Fruit fly (Drosophila melanogaster) whole organism, wandering third instar larva: ENCODE measurements around the gene CG46309.

Source experiments
- Abd-B ChIP-seq: fragments of >200 bp; optimal IDR thresholded peaks from 2 replicates; lab custom pipeline; 2017; ENCODE audit warnings: missing biosample characterization, missing genetic modification characterization
- CG32264 ChIP-seq: fragments of 200-800 bp; sonication (Bioruptor generic); optimal IDR thresholded peaks from 2 replicates; lab custom pipeline; 2016; ENCODE audit warnings: missing biosample characterization, missing genetic modification characterization
- CG9705 ChIP-seq: fragments of 200-800 bp; sonication (Bioruptor generic); optimal IDR thresholded peaks from 2 replicates; lab custom pipeline; 2018; ENCODE audit warnings: missing biosample characterization, mild to moderate bottlenecking, missing genetic modification characterization
- CrebA ChIP-seq: fragments of 200-800 bp; sonication (Bioruptor generic); optimal IDR thresholded peaks from 2 replicates; lab custom pipeline; 2016; ENCODE audit warnings: missing biosample characterization, mild to moderate bottlenecking, missing genetic modification characterization, borderline replicate concordance
- Dfd ChIP-seq: fragments of >200 bp; optimal IDR thresholded peaks from 2 replicates; lab custom pipeline; 2017; ENCODE audit warnings: missing biosample characterization, missing genetic modification characterization
- Dif ChIP-seq: fragments of 200-275, 200-300 bp; sonication (Bioruptor generic); optimal IDR thresholded peaks from 2 replicates; lab custom pipeline; 2018; ENCODE audit warnings: missing biosample characterization, missing genetic modification characterization; ENCODE audit not compliant: partially characterized antibody
- GATAd ChIP-seq: sonication (Bioruptor generic); optimal IDR thresholded peaks from 2 replicates; lab custom pipeline; 2016; ENCODE audit warnings: missing biosample characterization, missing genetic modification characterization
- HLH106 ChIP-seq: fragments of 200-800 bp; optimal IDR thresholded peaks from 3 replicates; lab custom pipeline; 2019; ENCODE audit warnings: missing biosample characterization, mild to moderate bottlenecking, missing genetic modification characterization, moderate library complexity
- Hnf4 ChIP-seq: fragments of 200-800 bp; sonication (Bioruptor generic); optimal IDR thresholded peaks from 2 replicates; lab custom pipeline; 2016; ENCODE audit warnings: missing biosample characterization, mild to moderate bottlenecking, missing genetic modification characterization
- Hr78 ChIP-seq: fragments of >200 bp; optimal IDR thresholded peaks from 2 replicates; lab custom pipeline; 2017; ENCODE audit warnings: missing biosample characterization, missing genetic modification characterization
- Hr83 ChIP-seq: fragments of 200-300 bp; sonication (Bioruptor generic); optimal IDR thresholded peaks from 2 replicates; lab custom pipeline; 2016; ENCODE audit warnings: missing biosample characterization, mild to moderate bottlenecking, missing genetic modification characterization, moderate library complexity; ENCODE audit not compliant: poor library complexity, severe bottlenecking
- Jra ChIP-seq: sonication (Bioruptor generic); optimal IDR thresholded peaks from 2 replicates; lab custom pipeline; 2016; ENCODE audit warnings: missing biosample characterization, missing genetic modification characterization
- Mio ChIP-seq: sonication (Bioruptor generic); optimal IDR thresholded peaks from 2 replicates; lab custom pipeline; 2016; ENCODE audit warnings: missing biosample characterization, missing genetic modification characterization
- Myc ChIP-seq: fragments of >200 bp; optimal IDR thresholded peaks from 2 replicates; lab custom pipeline; 2017
- N ChIP-seq: fragments of >200 bp; optimal IDR thresholded peaks from 2 replicates; lab custom pipeline; 2018; ENCODE audit warnings: missing biosample characterization, missing external identifiers, missing genetic modification characterization
- Rel ChIP-seq, 2 experiments: fragments of 200-800 bp; sonication (Bioruptor generic) in 1 of 2; optimal IDR thresholded peaks; 2 replicates in 1 of 2; 3 replicates in 1 of 2; lab custom pipeline; 2016 to 2019; ENCODE audit warnings: mild to moderate bottlenecking in 2 of 2, missing biosample characterization in 2 of 2, missing genetic modification characterization in 2 of 2, moderate library complexity in 1 of 2
- Sp1 ChIP-seq: fragments of 200-800 bp; sonication (Bioruptor generic); optimal IDR thresholded peaks from 3 replicates; lab custom pipeline; 2019; ENCODE audit warnings: missing biosample characterization, mild to moderate bottlenecking, missing genetic modification characterization, moderate library complexity
- Vsx2 ChIP-seq: fragments of 200-300, 225-300 bp; sonication (Bioruptor generic); optimal IDR thresholded peaks from 2 replicates; lab custom pipeline; 2018; ENCODE audit warnings: missing biosample characterization, missing genetic modification characterization; ENCODE audit not compliant: partially characterized antibody
- br ChIP-seq: fragments of 200-800 bp; sonication (Bioruptor generic); optimal IDR thresholded peaks from 2 replicates; lab custom pipeline; 2016; ENCODE audit warnings: missing biosample characterization, missing genetic modification characterization
- brk ChIP-seq: fragments of 200-800 bp; sonication (Bioruptor generic); optimal IDR thresholded peaks from 2 replicates; lab custom pipeline; 2016; ENCODE audit warnings: missing biosample characterization, mild to moderate bottlenecking, missing genetic modification characterization
- dl ChIP-seq, 2 experiments: fragments of 175-275, 200-275 bp in 1 of 2; fragments of 200-275 bp in 1 of 2; sonication (Bioruptor generic); optimal IDR thresholded peaks; lab custom pipeline; 2018; ENCODE audit warnings: mild to moderate bottlenecking in 2 of 2, missing biosample characterization in 2 of 2, missing genetic modification characterization in 2 of 2, moderate library complexity in 2 of 2; ENCODE audit not compliant: partially characterized antibody in 2 of 2, insufficient read depth in 1 of 2
- dmrt93B ChIP-seq: fragments of 200-800 bp; sonication (Bioruptor generic); optimal IDR thresholded peaks from 2 replicates; lab custom pipeline; 2018; ENCODE audit warnings: missing biosample characterization, mild to moderate bottlenecking, missing genetic modification characterization
- dsf ChIP-seq: sonication (Bioruptor generic); optimal IDR thresholded peaks from 2 replicates; lab custom pipeline; 2016; ENCODE audit warnings: missing biosample characterization, missing genetic modification characterization, borderline replicate concordance
- ey ChIP-seq: fragments of 200-800 bp; sonication (Bioruptor generic); optimal IDR thresholded peaks from 2 replicates; lab custom pipeline; 2016; ENCODE audit warnings: missing biosample characterization, missing genetic modification characterization
- foxo ChIP-seq, 2 experiments: fragments of 200-800 bp; sonication (Bioruptor generic); optimal IDR thresholded peaks; 2 replicates in 1 of 2; 3 replicates in 1 of 2; lab custom pipeline; 2016 to 2017; ENCODE audit warnings: missing biosample characterization in 2 of 2, missing genetic modification characterization in 2 of 2
- fru ChIP-seq: fragments of 200-800 bp; sonication (Bioruptor generic); optimal IDR thresholded peaks from 3 replicates; lab custom pipeline; 2016; ENCODE audit warnings: missing biosample characterization, mild to moderate bottlenecking, missing genetic modification characterization
- h ChIP-seq: fragments of 200-800 bp; sonication (Bioruptor generic); optimal IDR thresholded peaks from 3 replicates; lab custom pipeline; 2016; ENCODE audit warnings: missing biosample characterization, mild to moderate bottlenecking, missing genetic modification characterization
- jim ChIP-seq: fragments of 175-275, 200-325 bp; sonication (Bioruptor generic); optimal IDR thresholded peaks from 2 replicates; lab custom pipeline; 2016; ENCODE audit warnings: missing biosample characterization, mild to moderate bottlenecking, missing genetic modification characterization
- lola ChIP-seq: fragments of >200 bp; optimal IDR thresholded peaks from 2 replicates; lab custom pipeline; 2017; ENCODE audit warnings: missing biosample characterization, missing genetic modification characterization
- pan ChIP-seq: fragments of >200 bp; optimal IDR thresholded peaks from 2 replicates; lab custom pipeline; 2017
- psq ChIP-seq: fragments of 200-800 bp; sonication (Bioruptor generic); optimal IDR thresholded peaks from 3 replicates; lab custom pipeline; 2017; ENCODE audit warnings: missing biosample characterization, mild to moderate bottlenecking, missing genetic modification characterization, moderate library complexity
- rgr ChIP-seq: fragments of 200-800 bp; sonication (Bioruptor generic); optimal IDR thresholded peaks from 3 replicates; lab custom pipeline; 2016; ENCODE audit warnings: missing biosample characterization, mild to moderate bottlenecking, missing genetic modification characterization
- sage ChIP-seq: fragments of 200-800 bp; sonication (Bioruptor generic); optimal IDR thresholded peaks from 2 replicates; lab custom pipeline; 2016; ENCODE audit warnings: missing biosample characterization, mild to moderate bottlenecking, missing genetic modification characterization
- sv ChIP-seq: fragments of 200-800 bp; sonication (Bioruptor generic); optimal IDR thresholded peaks from 3 replicates; lab custom pipeline; 2016; ENCODE audit warnings: missing biosample characterization, missing genetic modification characterization
- tai ChIP-seq: sonication (Bioruptor generic); optimal IDR thresholded peaks from 2 replicates; lab custom pipeline; 2016; ENCODE audit warnings: missing biosample characterization, missing genetic modification characterization
- usp ChIP-seq: fragments of >200 bp; optimal IDR thresholded peaks from 2 replicates; lab custom pipeline; 2017; ENCODE audit warnings: missing biosample characterization, missing genetic modification characterization
- woc ChIP-seq: sonication (Bioruptor generic); optimal IDR thresholded peaks from 2 replicates; lab custom pipeline; 2016; ENCODE audit warnings: missing biosample characterization, mild to moderate bottlenecking, missing genetic modification characterization

Gene CG46309

DNA sequence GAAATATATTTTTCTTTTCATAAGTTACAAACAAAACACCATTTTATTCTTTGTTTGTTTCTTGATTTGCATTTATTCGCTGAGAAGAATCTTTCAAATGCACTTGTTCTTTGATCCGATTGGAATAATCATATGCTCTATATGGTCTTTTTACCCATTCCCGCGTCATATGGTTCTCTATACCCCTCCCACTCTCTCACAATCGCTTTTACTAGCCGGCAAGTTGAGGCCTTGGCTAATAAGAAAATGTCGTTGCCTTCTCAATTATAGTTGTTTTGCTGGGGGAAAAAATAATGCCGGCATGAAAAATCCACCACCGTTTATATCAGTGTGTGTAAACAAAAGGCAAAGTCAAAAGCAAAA, 17.3 kb upstream of the CG46309 start:
- TF ChIP-seq lola (GFP tag; lab: Kevin White, UChicago) (no peak), dl (GFP tag; optimal IDR thresholded peaks at IDR 0.05; lab: Kevin White, UChicago; ENCODE audit: insufficient read depth in 1 of 2, partially characterized antibody in 2 of 2) (no peak), CG9705 (no peak), pan (lab: Kevin White, UChicago) (no peak), Dif (no peak), sage (GFP tag; lab: Kevin White, UChicago) (no peak), br (GFP tag; lab: Kevin White, UChicago) (no peak), Vsx2 (no peak)

DNA sequence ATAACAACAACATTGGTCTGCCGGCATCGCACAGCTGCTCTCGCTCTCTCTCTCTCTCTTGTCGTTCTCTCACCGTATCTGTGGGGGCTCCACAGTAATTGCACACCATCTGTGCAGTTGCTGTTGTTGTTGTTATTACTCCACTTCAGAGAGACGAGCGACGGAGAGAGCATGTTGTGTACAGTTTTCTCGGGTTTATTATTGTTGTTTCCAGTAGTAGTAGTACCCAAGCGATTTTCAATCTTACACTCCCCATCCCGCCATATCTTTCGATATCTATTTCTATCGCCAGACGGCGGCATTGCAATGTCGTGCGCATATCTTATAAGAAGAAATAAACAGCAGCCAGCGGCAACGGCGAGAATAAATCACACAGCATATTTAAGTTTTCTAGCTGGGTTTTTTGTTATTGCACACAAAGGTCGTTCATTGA, 16.5 kb upstream of the CG46309 start:
- TF ChIP-seq Rel (GFP tag; optimal IDR thresholded peaks at IDR 0.05; lab: Kevin White, UChicago) (no peak), Rel (tag; optimal IDR thresholded peaks at IDR 0.05; lab: Kevin White, UChicago) (peak; percentile 53), pan (lab: Kevin White, UChicago) (no peak), Dif (peak; percentile 77), Vsx2 (peak; percentile 44), dl (GFP tag; optimal IDR thresholded peaks at IDR 0.05; lab: Kevin White, UChicago; ENCODE audit: insufficient read depth in 1 of 2, partially characterized antibody in 2 of 2) (peak; percentile 67 to 71), CrebA (GFP tag; lab: Kevin White, UChicago) (no peak), fru (GFP tag; lab: Kevin White, UChicago) (peak; percentile 86), Abd-B (GFP tag; lab: Kevin White, UChicago) (no peak), h (no peak)

DNA sequence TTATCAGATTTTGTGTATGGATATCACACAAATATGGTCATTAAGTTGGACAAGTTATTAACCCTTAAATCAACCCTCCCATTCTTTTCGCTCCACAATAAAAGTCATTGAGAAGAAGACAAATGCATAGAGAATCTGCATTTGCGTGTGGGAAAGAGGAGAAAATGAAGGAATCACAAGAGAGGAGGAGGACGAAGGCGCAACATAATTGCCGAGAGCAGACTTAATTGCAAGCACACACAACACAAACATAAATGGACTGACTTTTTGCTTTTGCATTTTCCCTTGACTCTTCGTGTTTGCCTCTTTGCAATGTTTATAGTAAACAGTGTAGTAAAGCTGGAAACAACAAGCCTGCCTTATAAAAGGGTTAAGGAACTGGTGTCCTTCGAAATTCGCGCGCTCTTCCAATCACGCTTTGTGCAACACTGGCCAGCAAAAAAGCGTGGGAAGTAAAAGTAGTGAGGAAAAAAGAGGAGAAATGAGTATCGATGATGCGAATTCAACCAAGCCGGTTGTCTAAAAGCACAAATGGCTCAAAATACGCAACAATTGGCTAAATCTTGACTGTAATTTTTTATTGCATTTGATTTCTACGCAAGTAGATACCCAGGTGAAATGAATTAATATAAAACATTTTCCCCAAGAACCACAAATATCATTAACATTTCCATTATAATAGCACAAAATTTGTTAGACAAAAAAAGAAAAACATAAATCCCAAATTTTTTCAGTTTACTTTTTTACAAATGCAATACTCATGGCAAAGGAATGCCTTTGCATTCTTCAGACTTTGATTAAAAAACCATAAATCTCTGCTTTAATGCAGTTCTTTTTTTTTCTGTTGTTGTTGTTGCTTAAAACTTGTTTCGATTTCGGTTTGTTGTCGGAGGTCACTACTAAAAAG, 15.8 kb upstream of the CG46309 start:
- TF ChIP-seq Hr78 (GFP tag; lab: Kevin White, UChicago) = no peak
- no peak for TF ChIP-seq Mio (GFP tag; lab: Kevin White, UChicago)
- TF ChIP-seq jim = no peak
- TF ChIP-seq foxo (GFP tag; optimal IDR thresholded peaks at IDR 0.05; lab: Kevin White, UChicago) = peak in 1 of 2 experiments; percentile 18
- no peak for TF ChIP-seq h
- no peak for TF ChIP-seq Dif
- no peak for TF ChIP-seq CG32264 (GFP tag; lab: Kevin White, UChicago)
- TF ChIP-seq brk (GFP tag; lab: Kevin White, UChicago) = no peak
- no peak for TF ChIP-seq usp (GFP tag; lab: Kevin White, UChicago)
- no peak for TF ChIP-seq Dfd (GFP tag; lab: Kevin White, UChicago)
- no peak for TF ChIP-seq lola (GFP tag; lab: Kevin White, UChicago)
- no peak for TF ChIP-seq CrebA (GFP tag; lab: Kevin White, UChicago)
- TF ChIP-seq Jra = no peak
- TF ChIP-seq dmrt93B = no peak
- peak; percentile 27 for TF ChIP-seq Hr83 (GFP tag; lab: Kevin White, UChicago)
- no peak for TF ChIP-seq Hnf4
- TF ChIP-seq sv (GFP tag; lab: Kevin White, UChicago) = no peak
- TF ChIP-seq Myc = no peak
- TF ChIP-seq dl (GFP tag; optimal IDR thresholded peaks at IDR 0.05; lab: Kevin White, UChicago; ENCODE audit: insufficient read depth in 1 of 2, partially characterized antibody in 2 of 2) = no peak
- no peak for TF ChIP-seq woc (GFP tag; lab: Kevin White, UChicago)
- no peak for TF ChIP-seq fru (GFP tag; lab: Kevin White, UChicago)
- no peak for TF ChIP-seq GATAd
- TF ChIP-seq psq (GFP tag; lab: Kevin White, UChicago) = peak; percentile 82
- no peak for TF ChIP-seq br (GFP tag; lab: Kevin White, UChicago)
- TF ChIP-seq N = no peak
- TF ChIP-seq Rel (GFP tag; optimal IDR thresholded peaks at IDR 0.05; lab: Kevin White, UChicago) = no peak
- TF ChIP-seq Rel (tag; optimal IDR thresholded peaks at IDR 0.05; lab: Kevin White, UChicago) = no peak
- TF ChIP-seq Sp1 (GFP tag; lab: Kevin White, UChicago) = no peak
- TF ChIP-seq CG9705 = no peak
- no peak for TF ChIP-seq HLH106
- TF ChIP-seq Vsx2 = no peak
- no peak for TF ChIP-seq tai (GFP tag; lab: Kevin White, UChicago)
- TF ChIP-seq Abd-B (GFP tag; lab: Kevin White, UChicago) = no peak
- TF ChIP-seq rgr (GFP tag; lab: Kevin White, UChicago) = no peak
- TF ChIP-seq dsf (GFP tag; lab: Kevin White, UChicago) = no peak
- TF ChIP-seq ey (GFP tag; lab: Kevin White, UChicago) = peak; percentile 3
